Worm (Caenorhabditis elegans) whole organism, L3 larva: ENCODE measurements around the gene nhr-4.
"Not testable (repeated sequence)": the region's sequence is repeated elsewhere in the genome, so short reads cannot be mapped to it uniquely, and the experiment has no call there.

Source experiments
- R02D3.7 ChIP-seq: fragments of 150-350 bp; optimal IDR thresholded peaks from 2 replicates; lab custom pipeline; 2014; ENCODE audit warnings: missing biosample characterization, missing genetic modification characterization
- ZK546.5 ChIP-seq: sonication (generic microtip); optimal IDR thresholded peaks from 2 replicates; lab custom pipeline; 2017; ENCODE audit warnings: missing biosample characterization, missing genetic modification characterization
- aly-2 ChIP-seq: fragments of 150-350 bp; optimal IDR thresholded peaks from 2 replicates; lab custom pipeline; 2014; ENCODE audit warnings: missing biosample characterization, missing genetic modification characterization
- ama-1 ChIP-seq: fragments of 150-350 bp; optimal IDR thresholded peaks from 2 replicates; lab custom pipeline; 2018
- ceh-16 ChIP-seq: sonication (generic microtip); optimal IDR thresholded peaks from 2 replicates; lab custom pipeline; 2017; ENCODE audit warnings: missing biosample characterization, missing genetic modification characterization
- ceh-9 ChIP-seq: sonication (generic microtip); optimal IDR thresholded peaks from 2 replicates; lab custom pipeline; 2018; ENCODE audit warnings: missing biosample characterization, missing genetic modification characterization
- egl-5 ChIP-seq: fragments of 150-350 bp; optimal IDR thresholded peaks from 2 replicates; lab custom pipeline; 2017; ENCODE audit warnings: missing biosample characterization, missing genetic modification reagents, missing genetic modification characterization, inconsistent platforms
- elt-1 ChIP-seq: fragments of 150-350 bp; optimal IDR thresholded peaks from 2 replicates; lab custom pipeline; 2014; ENCODE audit warnings: missing biosample characterization, missing genetic modification characterization
- elt-2 ChIP-seq: sonication (generic microtip); optimal IDR thresholded peaks from 2 replicates; lab custom pipeline; 2016; ENCODE audit warnings: missing genetic modification reagents, mild to moderate bottlenecking, missing genetic modification characterization, missing compliant biosample characterization
- elt-3 ChIP-seq, 3 experiments: fragments of 150-350 bp in 1 of 3; sonication (generic microtip) in 2 of 3; optimal IDR thresholded peaks; 2 replicates in 2 of 3; 4 replicates in 1 of 3; lab custom pipeline; 2014 to 2017; ENCODE audit warnings: missing biosample characterization in 3 of 3, missing genetic modification characterization in 3 of 3
- eor-1 ChIP-seq, 2 experiments: fragments of 150-350 bp; optimal IDR thresholded peaks; 2 replicates each; lab custom pipeline; 2014 to 2018; ENCODE audit warnings: missing biosample characterization in 2 of 2, missing genetic modification characterization in 2 of 2
- fkh-2 ChIP-seq: fragments of 150-350 bp; optimal IDR thresholded peaks from 2 replicates; lab custom pipeline; 2014; ENCODE audit warnings: missing biosample characterization, missing genetic modification reagents, missing genetic modification characterization
- hmg-11 ChIP-seq: sonication (generic microtip); optimal IDR thresholded peaks from 2 replicates; lab custom pipeline; 2016; ENCODE audit warnings: missing genetic modification characterization, missing compliant biosample characterization
- jun-1 ChIP-seq: fragments of 150-350 bp; optimal IDR thresholded peaks from 2 replicates; lab custom pipeline; 2014; ENCODE audit warnings: missing biosample characterization, missing genetic modification reagents, missing genetic modification characterization
- lin-15B ChIP-seq: fragments of 150-350 bp; optimal IDR thresholded peaks from 2 replicates; lab custom pipeline; 2014; ENCODE audit warnings: missing biosample characterization, missing genetic modification characterization
- lin-39 ChIP-seq: fragments of 150-350 bp; optimal IDR thresholded peaks from 2 replicates; lab custom pipeline; 2018; ENCODE audit warnings: missing biosample characterization, missing genetic modification reagents, missing genetic modification characterization
- lsy-12 ChIP-seq: sonication (generic microtip); optimal IDR thresholded peaks from 2 replicates; lab custom pipeline; 2016; ENCODE audit warnings: mild to moderate bottlenecking, missing genetic modification characterization, missing compliant biosample characterization
- mdl-1 ChIP-seq: fragments of 150-350 bp; optimal IDR thresholded peaks from 2 replicates; lab custom pipeline; 2014; ENCODE audit warnings: missing biosample characterization, missing genetic modification characterization
- mml-1 ChIP-seq: fragments of 150-350 bp; sonication (generic microtip); optimal IDR thresholded peaks from 3 replicates; lab custom pipeline; 2014; ENCODE audit warnings: missing biosample characterization, missing genetic modification characterization
- nhr-11 ChIP-seq: fragments of 150-350 bp; optimal IDR thresholded peaks from 2 replicates; lab custom pipeline; 2014; ENCODE audit warnings: missing biosample characterization, missing genetic modification characterization
- nhr-12 ChIP-seq: fragments of 150-350 bp; optimal IDR thresholded peaks from 2 replicates; lab custom pipeline; 2014; ENCODE audit warnings: missing biosample characterization, missing genetic modification characterization
- nhr-23 ChIP-seq: fragments of 150-350 bp; optimal IDR thresholded peaks from 2 replicates; lab custom pipeline; 2014; ENCODE audit warnings: missing biosample characterization, missing genetic modification reagents, missing genetic modification characterization
- nhr-237 ChIP-seq: fragments of 150-350 bp; optimal IDR thresholded peaks from 2 replicates; lab custom pipeline; 2014; ENCODE audit warnings: missing biosample characterization, missing genetic modification characterization
- nhr-25 ChIP-seq: sonication (generic microtip); optimal IDR thresholded peaks from 2 replicates; lab custom pipeline; 2017; ENCODE audit warnings: missing biosample characterization, missing genetic modification characterization
- nhr-67 ChIP-seq: fragments of 150-350 bp; optimal IDR thresholded peaks from 2 replicates; lab custom pipeline; 2014; ENCODE audit warnings: missing biosample characterization, missing genetic modification characterization
- nhr-77 ChIP-seq: fragments of 150-350 bp; optimal IDR thresholded peaks from 2 replicates; lab custom pipeline; 2014; ENCODE audit warnings: missing biosample characterization, missing genetic modification characterization
- pha-4 ChIP-seq: fragments of 150-350 bp; optimal IDR thresholded peaks from 2 replicates; lab custom pipeline; 2014; ENCODE audit warnings: missing biosample characterization, missing genetic modification reagents, missing genetic modification characterization
- pqm-1 ChIP-seq: fragments of 150-350 bp; optimal IDR thresholded peaks from 2 replicates; lab custom pipeline; 2017; ENCODE audit warnings: missing biosample characterization, missing genetic modification characterization, inconsistent platforms
- skn-1 ChIP-seq: fragments of 150-350 bp; optimal IDR thresholded peaks from 2 replicates; lab custom pipeline; 2014; ENCODE audit warnings: missing biosample characterization, missing genetic modification characterization
- snpc-4 ChIP-seq: fragments of 150-350 bp; optimal IDR thresholded peaks from 2 replicates; lab custom pipeline; 2014; ENCODE audit warnings: missing biosample characterization, missing genetic modification characterization
- unc-62 ChIP-seq: fragments of 150-350 bp; sonication (generic microtip); optimal IDR thresholded peaks from 4 replicates; lab custom pipeline; 2014; ENCODE audit warnings: missing biosample characterization, missing genetic modification reagents, missing genetic modification characterization
- zag-1 ChIP-seq: fragments of 150-350 bp; optimal IDR thresholded peaks from 2 replicates; lab custom pipeline; 2014; ENCODE audit warnings: missing biosample characterization, missing genetic modification characterization
- ztf-11 ChIP-seq: fragments of 150-350 bp; optimal IDR thresholded peaks from 2 replicates; lab custom pipeline; 2014; ENCODE audit warnings: missing biosample characterization, missing genetic modification characterization
- ztf-4 ChIP-seq: fragments of 150-350 bp; optimal IDR thresholded peaks from 2 replicates; lab custom pipeline; 2014; ENCODE audit warnings: missing biosample characterization, missing genetic modification characterization

nhr-4 gene

DNA sequence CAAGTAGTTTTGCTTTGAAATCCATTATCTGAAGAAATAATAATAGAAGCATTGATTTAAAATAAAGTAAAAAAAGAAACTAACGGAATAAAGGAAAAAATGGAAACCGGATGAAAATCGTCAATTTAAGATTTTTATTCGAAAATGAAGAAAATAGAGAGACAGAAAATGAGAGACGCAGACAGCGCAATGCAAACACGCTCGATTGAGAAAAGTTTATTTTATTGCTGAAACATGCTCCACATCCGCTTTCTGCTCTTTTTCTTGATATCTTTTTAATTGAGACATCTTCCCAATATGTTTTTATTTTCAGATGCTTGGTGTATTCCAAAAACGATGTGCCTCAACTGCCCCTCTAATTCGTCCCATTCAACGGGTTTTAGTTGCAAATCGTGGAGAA, 5.1 kb downstream of the nhr-4 start, which contains the start of the genes prp-18 and mccc-1:
TSS of gene prp-18 (minus strand) at position 127 of the 400 bp plus-strand sequence.
TSS of gene mccc-1 (plus strand) at position 314 of the 400 bp plus-strand sequence.
- TF ChIP-seq snpc-4 (tag; lab: Kevin White, UChicago) (peak; percentile 61), hmg-11 (tag; lab: Kevin White, UChicago) (peak; percentile 19), ceh-9 (tag; lab: Kevin White, UChicago) (no peak), pqm-1 (tag; lab: Kevin White, UChicago) (peak; percentile 13), jun-1 (no peak), mml-1 (tag; lab: Kevin White, UChicago) (no peak), lin-39 (peak; percentile 59), egl-5 (tag; lab: Kevin White, UChicago) (peak; percentile 64), fkh-2 (tag; lab: Kevin White, UChicago) (no peak), lin-15B (tag; lab: Kevin White, UChicago) (peak; percentile 78), elt-2 (tag; lab: Kevin White, UChicago) (peak; percentile 34)

DNA sequence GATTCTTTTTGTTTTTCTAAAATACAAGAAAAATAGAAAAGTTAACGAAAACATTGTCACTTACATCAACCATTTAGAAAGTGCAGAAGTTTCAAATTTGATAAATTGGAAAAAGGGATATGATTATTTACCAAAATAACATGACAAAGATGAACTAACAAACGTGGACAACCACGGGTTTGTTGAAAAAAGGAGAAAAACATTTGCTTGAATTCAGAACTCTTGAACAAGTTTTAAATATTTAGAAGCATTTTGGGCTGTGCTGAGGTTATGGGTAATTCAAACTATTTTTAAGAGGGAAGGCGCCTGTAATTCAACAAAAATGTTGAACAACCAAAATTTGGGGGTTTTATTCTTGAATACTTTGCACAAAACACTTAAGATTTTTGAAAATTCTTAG, 10.7 kb downstream of the nhr-4 start, which contains the start of gene ttbk-3:
TSS of gene ttbk-3 (minus strand) at position 101 of the 400 bp plus-strand sequence.
- TF ChIP-seq elt-3 (tag; optimal IDR thresholded peaks at IDR 0.05; lab: Kevin White, UChicago) (no peak), eor-1 (tag; optimal IDR thresholded peaks at IDR 0.05; lab: Kevin White, UChicago) (no peak), ceh-16 (tag; lab: Kevin White, UChicago) (no peak), elt-1 (tag; lab: Kevin White, UChicago) (no peak), pha-4 (no peak), nhr-12 (tag; lab: Kevin White, UChicago) (no peak), nhr-237 (tag; lab: Kevin White, UChicago) (no peak), skn-1 (tag; lab: Kevin White, UChicago) (no peak), nhr-23 (tag; lab: Kevin White, UChicago) (no peak), ZK546.5 (tag; lab: Kevin White, UChicago) (no peak), ztf-4 (no peak), aly-2 (tag; lab: Kevin White, UChicago) (no peak), fkh-2 (tag; lab: Kevin White, UChicago) (no peak), hmg-11 (tag; lab: Kevin White, UChicago) (no peak), lin-39 (no peak), lin-15B (tag; lab: Kevin White, UChicago) (no peak), nhr-77 (tag; lab: Kevin White, UChicago) (no peak)

DNA sequence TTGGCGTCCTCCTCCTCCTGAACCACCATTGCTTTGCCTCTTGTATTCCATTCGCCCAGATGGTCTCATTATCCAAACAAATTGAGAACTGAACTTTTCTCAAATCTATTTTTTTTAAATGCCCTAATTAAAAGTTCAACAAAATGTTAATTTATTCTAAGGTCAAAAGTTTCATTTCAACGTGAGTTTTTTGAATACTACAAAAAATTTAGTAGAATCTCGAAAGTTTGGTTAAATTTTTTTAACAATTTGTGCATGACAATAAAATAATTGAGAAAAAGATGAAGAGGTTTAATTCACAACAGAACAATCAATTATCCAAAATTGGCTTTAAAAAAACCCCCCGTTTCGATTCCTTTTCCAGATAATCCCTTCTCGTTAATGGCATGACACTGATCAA, 12.8 kb downstream of the nhr-4 start, which contains the start of gene F32B6.4:
TSS of gene F32B6.4 (minus strand) at position 101 of the 400 bp plus-strand sequence.
- TF ChIP-seq lsy-12 (tag; lab: Kevin White, UChicago) (no peak), mdl-1 (tag; lab: Kevin White, UChicago) (no peak), aly-2 (tag; lab: Kevin White, UChicago) (no peak), ceh-16 (tag; lab: Kevin White, UChicago) (no peak), egl-5 (tag; lab: Kevin White, UChicago) (no peak), nhr-67 (no peak), R02D3.7 (tag; lab: Kevin White, UChicago) (no peak), nhr-25 (tag; lab: Kevin White, UChicago) (no peak), unc-62 (GFP tag; lab: Kevin White, UChicago) (no peak), nhr-23 (tag; lab: Kevin White, UChicago) (no peak), skn-1 (tag; lab: Kevin White, UChicago) (no peak), zag-1 (tag; lab: Kevin White, UChicago) (no peak), nhr-11 (tag; lab: Kevin White, UChicago) (no peak), ama-1 (lab: Kevin White, UChicago) (no peak), lin-15B (tag; lab: Kevin White, UChicago) (no peak), elt-1 (tag; lab: Kevin White, UChicago) (no peak)

DNA sequence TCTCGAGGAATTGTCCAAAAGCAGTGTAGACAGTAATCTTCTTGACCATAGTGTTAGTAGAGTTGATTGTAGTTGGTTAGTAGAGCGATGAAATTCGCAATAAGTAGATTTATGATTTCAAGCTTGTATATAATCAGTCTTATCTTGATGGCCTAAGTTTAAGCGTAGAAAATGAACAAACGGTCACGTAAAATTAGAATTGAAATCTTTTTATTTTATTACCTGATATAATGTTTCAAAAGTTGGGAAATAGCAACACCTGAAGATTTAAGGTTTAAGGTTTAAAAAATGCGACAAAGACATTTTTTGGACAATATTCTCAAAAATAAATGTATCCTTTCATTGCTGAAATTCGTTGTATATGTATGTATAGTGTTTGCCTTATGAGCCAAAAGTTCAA, 14.5 kb downstream of the nhr-4 start, which contains the start of gene sss-1:
TSS of gene sss-1 (minus strand) at position 101 of the 400 bp plus-strand sequence.
- not testable (repeated sequence) for TF ChIP-seq elt-1 (tag; lab: Kevin White, UChicago); pqm-1 (tag; lab: Kevin White, UChicago); elt-3 (tag; optimal IDR thresholded peaks at IDR 0.05; lab: Kevin White, UChicago)

DNA sequence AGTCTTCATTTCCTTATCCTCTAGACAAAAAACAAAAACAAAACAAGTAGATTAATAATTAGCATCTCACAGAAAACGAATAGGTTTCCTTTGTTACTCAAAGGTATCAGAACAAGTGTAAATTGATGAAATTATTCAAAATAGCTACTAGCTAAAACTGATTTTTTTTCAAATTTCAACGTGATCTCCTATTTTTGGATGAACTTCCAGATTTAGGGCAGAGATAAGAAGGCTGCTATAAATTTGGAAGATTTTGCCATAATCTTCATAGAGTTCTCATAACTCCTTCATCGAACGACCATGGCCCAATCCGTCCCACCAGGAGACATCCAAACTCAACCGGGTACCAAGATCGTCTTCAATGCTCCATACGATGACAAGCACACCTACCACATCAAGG, 15.2 kb downstream of the nhr-4 start, which contains the start of gene msp-77:
TSS of gene msp-77 (plus strand) at position 301 of the 400 bp plus-strand sequence.
- not testable (repeated sequence) for TF ChIP-seq ztf-11 (tag; lab: Kevin White, UChicago); ceh-9 (tag; lab: Kevin White, UChicago); nhr-67
- TF ChIP-seq, all 47 proteins: peak for 0; not testable (repeated sequence) for 47
